Fruit fly (Drosophila melanogaster): ENCODE data around the gene roq.

The roq gene

DNA sequence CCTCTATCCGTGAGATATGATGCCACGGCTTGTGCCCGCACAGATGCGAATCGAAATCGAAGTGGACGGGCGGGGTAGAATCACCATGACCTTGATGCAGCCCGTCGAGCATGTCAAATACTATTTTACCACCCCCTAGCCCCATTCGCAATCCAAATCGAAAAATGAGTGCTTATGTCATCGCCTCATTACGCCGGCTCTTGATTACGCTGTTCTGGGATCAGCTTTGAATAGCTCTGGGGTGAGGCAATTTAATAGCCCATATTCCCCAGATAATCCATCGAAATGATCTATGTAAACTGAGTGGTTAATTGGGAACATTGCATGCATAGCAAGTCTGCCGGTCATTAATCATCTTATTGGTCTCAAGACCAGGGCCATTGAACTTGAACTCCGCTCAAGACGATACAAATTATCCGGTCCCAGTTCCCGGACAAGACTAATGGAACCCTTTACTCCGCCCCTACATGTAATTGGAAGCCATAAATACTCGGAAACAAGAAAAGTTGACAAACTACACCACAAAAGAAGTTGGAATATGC, 21.1 kb downstream of the roq start:
- TF ChIP-seq Eip75B (GFP tag; optimal IDR thresholded peaks at IDR 0.05) (no peak), CG34406 (GFP tag; optimal IDR thresholded peaks at IDR 0.05) (no peak), spab (GFP tag; optimal IDR thresholded peaks at IDR 0.05) (no peak), CG6163 (GFP tag; IDR thresholded peaks at IDR 0.05) (0 out of 3 replicates have a peak, but pooled peaks have one; percentile 25), fd85E (GFP tag; optimal IDR thresholded peaks at IDR 0.05) (no peak), Hr38 (GFP tag; optimal IDR thresholded peaks at IDR 0.05) (no peak), CG16779 (tag; optimal IDR thresholded peaks at IDR 0.05) (no peak), Ets96B (tag; optimal IDR thresholded peaks at IDR 0.05) (no peak), CG3032 (tag; optimal IDR thresholded peaks at IDR 0.05) (no peak), CG1621 (tag; optimal IDR thresholded peaks at IDR 0.05) (peak; percentile 21), vri (GFP tag; optimal IDR thresholded peaks at IDR 0.05) (peak; percentile 71)

DNA sequence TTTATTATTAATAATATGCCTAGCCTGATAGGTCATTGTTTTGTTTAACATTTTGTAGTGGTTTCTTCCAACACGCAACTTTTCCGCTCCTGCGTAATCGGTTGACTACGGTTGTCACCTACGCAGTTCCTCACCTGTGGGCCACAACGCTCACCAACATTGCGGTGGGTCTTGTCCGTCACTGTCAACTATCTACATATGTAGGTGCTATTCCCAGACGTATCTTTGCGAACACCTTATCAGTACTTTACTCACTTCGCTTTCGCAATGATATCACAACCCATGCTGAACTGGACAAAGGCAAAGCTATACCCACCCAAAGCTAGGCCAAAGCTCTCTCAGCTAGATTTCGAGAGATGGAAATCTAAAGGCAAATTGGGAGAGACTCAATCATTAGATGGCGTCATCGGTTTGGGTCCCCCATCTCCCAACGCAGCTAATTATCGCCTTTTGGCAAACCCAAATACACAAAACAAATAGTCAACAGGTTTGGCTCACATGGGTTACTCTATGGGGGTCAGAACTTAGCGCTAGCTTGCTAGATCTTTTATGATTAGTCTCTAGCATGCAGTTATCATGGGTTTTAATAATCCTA, 22.1 kb downstream of the roq start:
- TF ChIP-seq CG32006 (GFP tag; optimal IDR thresholded peaks at IDR 0.05) (no peak), CG34406 (GFP tag; optimal IDR thresholded peaks at IDR 0.05) (no peak), fd85E (GFP tag; optimal IDR thresholded peaks at IDR 0.05) (no peak), fkh (GFP tag; optimal IDR thresholded peaks at IDR 0.05) (peak; percentile 62), CG31627 (GFP tag; optimal IDR thresholded peaks at IDR 0.05) (no peak), Eip78C (GFP tag) (peak; percentile 40), Lpt (GFP tag; optimal IDR thresholded peaks at IDR 0.05) (no peak), vri (GFP tag; optimal IDR thresholded peaks at IDR 0.05) (peak; percentile 72), CG8632 (GFP tag; optimal IDR thresholded peaks at IDR 0.05) (no peak)

DNA sequence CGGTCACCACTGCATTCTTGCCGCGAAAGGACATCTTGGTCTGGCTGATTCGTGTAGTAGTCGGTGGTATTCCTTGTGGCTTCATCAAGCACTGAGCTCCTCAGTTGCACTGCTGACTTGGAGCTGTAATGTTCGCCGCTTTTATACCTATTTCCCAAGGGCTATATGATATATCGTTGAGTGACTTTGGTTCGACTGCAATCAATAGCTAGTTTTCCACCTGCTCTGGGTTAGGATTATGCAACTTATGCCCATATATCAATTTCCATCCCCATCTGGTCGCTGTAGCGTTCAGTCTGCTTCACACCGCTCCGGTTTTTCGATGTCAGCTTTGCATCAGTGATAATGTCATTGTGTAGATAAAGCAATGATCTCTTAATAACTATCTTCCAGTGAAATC, 24.2 kb downstream of the roq start, which contains the start of gene Pdh:
TSS of gene Pdh (minus strand) at position 101 of the 400 bp plus-strand sequence.
- no peak for TF ChIP-seq CG6792 (GFP tag; optimal IDR thresholded peaks at IDR 0.05)
- no peak for TF ChIP-seq svp (GFP tag)
- peak; percentile 1 for TF ChIP-seq Eip78C (GFP tag)

DNA sequence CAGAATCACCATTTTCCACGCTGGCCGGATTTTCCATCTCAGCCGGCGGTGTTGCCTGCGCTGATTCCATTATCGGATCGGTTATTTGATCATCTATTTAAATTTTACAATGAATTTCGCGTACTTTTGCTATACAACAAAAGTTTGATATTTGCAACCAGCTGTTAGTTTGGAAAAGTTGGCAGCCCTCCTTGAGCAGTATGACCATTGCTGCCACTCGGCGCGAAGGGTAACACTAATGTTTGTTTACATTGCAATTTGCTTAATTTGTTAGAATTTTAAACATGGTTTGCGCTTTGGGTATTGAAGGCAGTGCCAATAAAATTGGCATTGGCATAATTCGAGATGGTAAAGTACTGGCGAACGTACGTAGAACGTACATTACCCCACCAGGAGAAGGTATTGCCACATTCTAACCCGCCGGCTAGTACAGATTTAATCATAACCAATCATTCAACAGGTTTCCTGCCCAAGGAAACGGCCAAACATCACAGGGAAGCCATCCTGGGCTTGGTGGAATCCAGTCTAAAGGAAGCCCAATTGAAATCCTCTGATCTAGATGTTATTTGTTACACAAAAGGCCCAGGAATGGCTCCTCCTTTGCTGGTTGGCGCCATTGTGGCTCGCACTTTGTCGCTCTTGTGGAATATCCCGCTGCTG, 26.5 kb downstream of the roq start, which contains the start of the genes Golgin104 and Tcs3:
TSS of gene Golgin104 (minus strand) at position 182 of the 660 bp plus-strand sequence.
TSS of gene Tcs3 (plus strand) at position 222 of the 660 bp plus-strand sequence.
- no peak for TF ChIP-seq CG8319 (GFP tag; optimal IDR thresholded peaks at IDR 0.05)
- TF ChIP-seq fkh (GFP tag; optimal IDR thresholded peaks at IDR 0.05), result peak; percentile 99
- TF ChIP-seq spab (GFP tag; optimal IDR thresholded peaks at IDR 0.05), result no peak

DNA sequence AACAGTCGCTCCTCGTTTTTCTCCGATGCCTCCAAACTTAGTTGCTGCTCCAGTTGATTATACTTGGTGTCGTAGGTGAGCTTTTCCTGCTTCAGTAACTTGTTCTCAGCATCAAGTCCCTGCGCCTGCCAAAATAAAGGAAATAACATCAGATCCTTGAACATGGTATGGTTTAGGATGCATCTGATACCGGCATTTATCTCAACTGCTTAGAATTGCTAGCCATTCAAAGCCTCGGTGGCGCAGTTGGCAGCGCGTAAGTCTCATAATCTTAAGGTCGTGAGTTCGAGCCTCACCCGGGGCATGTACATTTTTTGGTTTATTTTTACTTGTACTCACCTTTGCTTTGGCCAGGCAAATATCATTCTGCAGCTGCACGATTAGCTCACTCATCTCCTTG, 28.7 kb downstream of the roq start:
- TF ChIP-seq CG6163 (GFP tag; IDR thresholded peaks at IDR 0.05) (no peak), Hr38 (GFP tag; optimal IDR thresholded peaks at IDR 0.05) (no peak), svp (GFP tag) (no peak), OdsH (GFP tag; optimal IDR thresholded peaks at IDR 0.05) (no peak)

DNA sequence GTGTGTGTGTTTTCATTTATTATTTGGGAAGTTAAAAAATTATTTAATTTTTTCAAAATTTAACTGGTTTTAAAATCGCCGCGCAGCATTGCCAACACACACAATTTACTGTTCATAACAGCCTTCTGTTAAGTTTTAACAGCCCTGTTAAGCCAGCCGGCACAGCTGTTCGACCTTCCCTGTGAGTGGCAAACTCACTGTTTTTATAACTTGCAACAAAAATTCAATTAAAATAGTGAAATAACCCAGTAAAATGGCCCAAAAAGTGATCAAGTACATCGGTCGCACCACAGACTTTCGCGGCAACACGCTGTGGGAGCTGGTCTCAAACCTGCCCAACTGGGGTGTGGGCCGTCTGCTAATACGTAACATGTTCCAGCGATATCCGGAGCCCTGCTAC, 30.5 kb downstream of the roq start, which contains the start of gene mRpS34:
TSS of gene mRpS34 (plus strand) at position 161 of the 400 bp plus-strand sequence.
- TF ChIP-seq Met (GFP tag; optimal IDR thresholded peaks at IDR 0.05), result no peak
- TF ChIP-seq achi (GFP tag; optimal IDR thresholded peaks at IDR 0.05), result no peak
- TF ChIP-seq Sox14 (GFP tag; optimal IDR thresholded peaks at IDR 0.05), result no peak
- no peak for TF ChIP-seq Eip78C (GFP tag)
- TF ChIP-seq Hr38 (GFP tag; optimal IDR thresholded peaks at IDR 0.05), result no peak
- TF ChIP-seq topi (GFP tag; optimal IDR thresholded peaks at IDR 0.05), result no peak
- no peak for TF ChIP-seq CG1621 (tag; optimal IDR thresholded peaks at IDR 0.05)
- TF ChIP-seq CG6854 (GFP tag; optimal IDR thresholded peaks at IDR 0.05), result no peak
- no peak for TF ChIP-seq CG8632 (GFP tag; optimal IDR thresholded peaks at IDR 0.05)

DNA sequence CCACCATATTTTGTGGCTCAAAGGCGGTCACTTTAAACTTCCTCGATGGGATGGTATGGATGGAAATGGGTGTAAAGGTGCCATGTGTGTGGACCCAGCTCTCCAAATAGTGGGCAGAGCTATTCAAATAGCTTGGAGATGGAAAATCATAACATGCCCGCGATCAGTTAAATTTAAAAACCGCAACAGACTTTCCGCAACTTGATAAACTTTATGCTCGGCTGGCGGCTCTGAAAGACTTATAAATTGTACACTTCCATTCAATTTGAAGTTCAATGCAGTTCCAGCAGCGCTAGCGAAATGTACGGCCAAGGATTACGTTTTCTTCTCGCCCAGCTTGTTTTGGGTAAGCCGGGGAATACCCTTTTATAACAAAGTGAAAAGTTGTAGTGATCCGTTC, 32.3 kb downstream of the roq start, which contains the start of gene CG33257:
TSS of gene CG33257 (plus strand) at position 301 of the 400 bp plus-strand sequence.
- no peak for TF ChIP-seq Eip93F (GFP tag; optimal IDR thresholded peaks at IDR 0.05)
- no peak for TF ChIP-seq OdsH (GFP tag; optimal IDR thresholded peaks at IDR 0.05)
- TF ChIP-seq Ets21C (GFP tag; optimal IDR thresholded peaks at IDR 0.05), result no peak
- TF ChIP-seq CG8119 (GFP tag; IDR thresholded peaks at IDR 0.05), result no peak
- no peak for TF ChIP-seq dsx (GFP tag; optimal IDR thresholded peaks at IDR 0.05; ENCODE audit: poor library complexity, severe bottlenecking)
- TF ChIP-seq achi (GFP tag; optimal IDR thresholded peaks at IDR 0.05), result no peak
- TF ChIP-seq Lpt (GFP tag; optimal IDR thresholded peaks at IDR 0.05), result no peak
- no peak for TF ChIP-seq CG31627 (GFP tag; optimal IDR thresholded peaks at IDR 0.05)
- no peak for TF ChIP-seq vri (GFP tag; optimal IDR thresholded peaks at IDR 0.05)
- no peak for TF ChIP-seq Ets96B (tag; optimal IDR thresholded peaks at IDR 0.05)
- no peak for TF ChIP-seq topi (GFP tag; optimal IDR thresholded peaks at IDR 0.05)
- no peak for TF ChIP-seq CG11762 (GFP tag; optimal IDR thresholded peaks at IDR 0.05; ENCODE audit: insufficient read depth)
- TF ChIP-seq CG6163 (GFP tag; IDR thresholded peaks at IDR 0.05), result no peak
- TF ChIP-seq CG7368 (GFP tag; optimal IDR thresholded peaks at IDR 0.05), result no peak
- TF ChIP-seq Sox102F (GFP tag; optimal IDR thresholded peaks at IDR 0.05), result no peak
- TF ChIP-seq eg (GFP tag; IDR thresholded peaks at IDR 0.05), result no peak
- no peak for TF ChIP-seq CG10631 (GFP tag; optimal IDR thresholded peaks at IDR 0.05)
